Fruit fly (Drosophila melanogaster) whole organism, embryonic: ENCODE data around the gene CG10874.

Experiments
- Atf3 ChIP-seq: fragments of 200-800 bp; sonication (Bioruptor generic); optimal IDR thresholded peaks from 3 replicates; lab custom pipeline; 2016; ENCODE audit warnings: missing biosample characterization, missing genetic modification characterization
- Atf6 ChIP-seq: fragments of 200-800 bp; sonication (Bioruptor generic); IDR thresholded peaks from 2 replicates; pipeline ENCODE4 v1.3.6; 2022; ENCODE audit warnings: missing biosample characterization, missing genetic modification characterization
- B-H1 ChIP-seq: fragments of 200-800 bp; sonication (Bioruptor generic); IDR thresholded peaks from 3 replicates; pipeline ENCODE4 v1.3.6; 2022; ENCODE audit warnings: missing biosample characterization, missing genetic modification characterization
- Blimp-1 ChIP-seq: fragments of 200-800 bp; sonication (Bioruptor generic); optimal IDR thresholded peaks from 3 replicates; lab custom pipeline; 2018; ENCODE audit warnings: missing biosample characterization, missing genetic modification characterization, mild to moderate bottlenecking, moderate library complexity, missing genetic modification reagents
- CG11093 ChIP-seq: fragments of 200-800 bp; sonication (Bioruptor generic); IDR thresholded peaks from 3 replicates; pipeline ENCODE4 v1.3.6; 2022; ENCODE audit warnings: missing biosample characterization, missing genetic modification characterization
- CG13287 ChIP-seq: fragments of 200-800 bp; sonication (Bioruptor generic); IDR thresholded peaks from 2 replicates; pipeline ENCODE4 v1.3.6; 2022; ENCODE audit warnings: missing biosample characterization, missing genetic modification characterization; ENCODE audit not compliant: partially characterized antibody
- CG13775 ChIP-seq: fragments of 200-800 bp; sonication (Bioruptor generic); optimal IDR thresholded peaks from 3 replicates; lab custom pipeline; 2017; ENCODE audit warnings: missing biosample characterization, mild to moderate bottlenecking, missing genetic modification characterization
- CG14014 ChIP-seq: fragments of 200-800 bp; sonication (Bioruptor generic); IDR thresholded peaks from 2 replicates; pipeline ENCODE4 v1.3.6; 2022; ENCODE audit warnings: missing biosample characterization, missing genetic modification characterization
- CG14667 ChIP-seq: fragments of 200-800 bp; sonication (Bioruptor generic); IDR thresholded peaks from 2 replicates; pipeline ENCODE4 v1.3.6; 2022; ENCODE audit warnings: missing biosample characterization, missing genetic modification characterization
- CG17385 ChIP-seq: fragments of 200-800 bp; sonication (Bioruptor generic); optimal IDR thresholded peaks from 3 replicates; lab custom pipeline; 2018; ENCODE audit warnings: missing biosample characterization, mild to moderate bottlenecking, missing genetic modification characterization
- CG18476 ChIP-seq: fragments of 200-800 bp; sonication (Bioruptor generic); optimal IDR thresholded peaks from 2 replicates; lab custom pipeline; 2016; ENCODE audit warnings: missing biosample characterization, mild to moderate bottlenecking, missing genetic modification characterization
- CG2889 ChIP-seq: fragments of 200-800 bp; sonication (Bioruptor generic); IDR thresholded peaks from 3 replicates; pipeline ENCODE4 v1.3.6; 2022; ENCODE audit warnings: missing biosample characterization, missing genetic modification characterization
- CG3065 ChIP-seq: fragments of 200-800 bp; sonication (Bioruptor generic); optimal IDR thresholded peaks from 2 replicates; lab custom pipeline; 2016; ENCODE audit warnings: missing biosample characterization, missing genetic modification characterization
- CG32772 ChIP-seq: fragments of 200-800 bp; sonication (Bioruptor generic); IDR thresholded peaks from 2 replicates; pipeline ENCODE4 v1.3.6; 2022; ENCODE audit warnings: missing biosample characterization, missing genetic modification characterization
- CG33557 ChIP-seq: fragments of 200-800 bp; sonication (Bioruptor generic); optimal IDR thresholded peaks from 2 replicates; lab custom pipeline; 2019; ENCODE audit warnings: missing biosample characterization, mild to moderate bottlenecking, missing genetic modification characterization, moderate library complexity
- CG4424 ChIP-seq: fragments of 200-800 bp; sonication (Bioruptor generic); optimal IDR thresholded peaks from 3 replicates; lab custom pipeline; 2016; ENCODE audit warnings: missing biosample characterization, missing genetic modification characterization
- CG4820 ChIP-seq: fragments of 200-800 bp; sonication (Bioruptor generic); optimal IDR thresholded peaks from 3 replicates; lab custom pipeline; 2016; ENCODE audit warnings: missing biosample characterization, missing genetic modification characterization
- CG5180 ChIP-seq: fragments of 200-800 bp; sonication (Bioruptor generic); optimal IDR thresholded peaks from 3 replicates; lab custom pipeline; 2017; ENCODE audit warnings: missing biosample characterization, missing genetic modification characterization, mild to moderate bottlenecking, moderate library complexity, missing genetic modification reagents
- CG5245 ChIP-seq: fragments of 200-800 bp; sonication (Bioruptor generic); optimal IDR thresholded peaks from 3 replicates; lab custom pipeline; 2016; ENCODE audit warnings: missing biosample characterization, missing genetic modification characterization
- CG6254 ChIP-seq: fragments of 200-800 bp; sonication (Bioruptor generic); optimal IDR thresholded peaks from 3 replicates; lab custom pipeline; 2017; ENCODE audit warnings: mild to moderate bottlenecking, missing biosample characterization, missing genetic modification reagents, missing genetic modification characterization
- CG7987 ChIP-seq: fragments of 200-800 bp; sonication (Bioruptor generic); optimal IDR thresholded peaks from 2 replicates; lab custom pipeline; 2018; ENCODE audit warnings: missing biosample characterization, mild to moderate bottlenecking, missing genetic modification characterization, moderate library complexity
- CG9437 ChIP-seq: fragments of 200-800 bp; sonication (Bioruptor generic); optimal IDR thresholded peaks from 2 replicates; lab custom pipeline; 2018; ENCODE audit warnings: missing biosample characterization, mild to moderate bottlenecking, missing genetic modification characterization
- CG9932 ChIP-seq: fragments of 200-800 bp; sonication (Bioruptor generic); IDR thresholded peaks from 2 replicates; pipeline ENCODE4 v1.3.6; 2022; ENCODE audit warnings: missing biosample characterization, missing genetic modification characterization
- Camta ChIP-seq: fragments of 200-800 bp; sonication (Bioruptor generic); optimal IDR thresholded peaks from 2 replicates; lab custom pipeline; 2016; ENCODE audit warnings: missing biosample characterization, missing genetic modification characterization
- D19A ChIP-seq: fragments of 200-800 bp; optimal IDR thresholded peaks from 3 replicates; lab custom pipeline; 2019; ENCODE audit warnings: missing biosample characterization, mild to moderate bottlenecking, missing genetic modification characterization, moderate library complexity
- Drgx ChIP-seq: fragments of 200-800 bp; sonication (Bioruptor generic); IDR thresholded peaks from 2 replicates; pipeline ENCODE4 v1.3.6; 2022; ENCODE audit warnings: missing biosample characterization, missing genetic modification characterization
- E2f1 ChIP-seq: fragments of 200-800 bp; sonication (Bioruptor generic); IDR thresholded peaks from 2 replicates; pipeline ENCODE4 v1.3.6; 2022; ENCODE audit warnings: missing biosample characterization, missing genetic modification characterization
- Fer3 ChIP-seq: fragments of 200-800 bp; sonication (Bioruptor generic); optimal IDR thresholded peaks from 2 replicates; lab custom pipeline; 2018; ENCODE audit warnings: missing biosample characterization, mild to moderate bottlenecking, missing genetic modification characterization, moderate library complexity
- Gug ChIP-seq: fragments of 200-800 bp; sonication (Bioruptor generic); IDR thresholded peaks from 4 replicates; pipeline ENCODE4 v1.3.6; 2022; ENCODE audit warnings: missing biosample characterization, missing genetic modification characterization
- HLH3B ChIP-seq: fragments of 200-800 bp; sonication (Bioruptor generic); IDR thresholded peaks from 2 replicates; pipeline ENCODE4 v1.3.6; 2022; ENCODE audit warnings: missing biosample characterization, missing genetic modification characterization
- Hr78 ChIP-seq, 2 experiments: fragments of 200-800 bp in 1 of 2; fragments of >200 bp in 1 of 2; sonication (Bioruptor generic) in 1 of 2; optimal IDR thresholded peaks; 2 replicates each; lab custom pipeline; 2017 to 2019; ENCODE audit warnings: missing biosample characterization in 2 of 2, missing genetic modification characterization in 2 of 2, mild to moderate bottlenecking in 1 of 2, moderate library complexity in 1 of 2
- Ssrp ChIP-seq: fragments of 200-800 bp; sonication (Bioruptor generic); optimal IDR thresholded peaks from 2 replicates; lab custom pipeline; 2018; ENCODE audit warnings: missing biosample characterization, mild to moderate bottlenecking, missing genetic modification characterization, moderate library complexity
- TFAM ChIP-seq: fragments of 200-800 bp; sonication (Bioruptor generic); optimal IDR thresholded peaks from 2 replicates; lab custom pipeline; 2017; ENCODE audit warnings: missing biosample characterization, missing genetic modification characterization, inconsistent platforms
- ash1 ChIP-seq: fragments of 200-800 bp; sonication (Bioruptor generic); optimal IDR thresholded peaks from 2 replicates; lab custom pipeline; 2018; ENCODE audit warnings: missing biosample characterization, mild to moderate bottlenecking, missing genetic modification characterization
- da ChIP-seq: fragments of 200-800 bp; sonication (Bioruptor generic); optimal IDR thresholded peaks from 2 replicates; lab custom pipeline; 2016; ENCODE audit warnings: missing biosample characterization, missing genetic modification characterization
- dpn ChIP-seq, 2 experiments: fragments of 200-800 bp; sonication (Bioruptor generic); optimal IDR thresholded peaks; 3 replicates each; lab custom pipeline; 2016; ENCODE audit warnings: missing biosample characterization in 2 of 2, missing genetic modification characterization in 2 of 2
- ems ChIP-seq: fragments of 200-800 bp; sonication (Bioruptor generic); optimal IDR thresholded peaks from 3 replicates; lab custom pipeline; 2016; ENCODE audit warnings: missing biosample characterization, missing genetic modification characterization
- ham ChIP-seq: fragments of 200-800 bp; sonication (Bioruptor generic); IDR thresholded peaks from 2 replicates; pipeline ENCODE4 v1.3.6; 2022; ENCODE audit warnings: missing biosample characterization, missing genetic modification characterization
- jumu ChIP-seq: fragments of 200-800 bp; sonication (Bioruptor generic); optimal IDR thresholded peaks from 3 replicates; lab custom pipeline; 2016; ENCODE audit warnings: missing biosample characterization, missing genetic modification characterization
- kni ChIP-seq: fragments of 200-800 bp; sonication (Bioruptor generic); optimal IDR thresholded peaks from 3 replicates; lab custom pipeline; 2017; ENCODE audit warnings: mild to moderate bottlenecking, missing biosample characterization, missing genetic modification reagents, missing genetic modification characterization
- lola ChIP-seq, 3 experiments: fragments of >200 bp in 2 of 3; fragments of 200-800 bp in 1 of 3; sonication (Bioruptor generic) in 1 of 3; optimal IDR thresholded peaks; 2 replicates each; lab custom pipeline; 2017 to 2019; ENCODE audit warnings: missing biosample characterization in 3 of 3, missing genetic modification characterization in 3 of 3, mild to moderate bottlenecking in 1 of 3, moderate library complexity in 1 of 3
- mam ChIP-seq: fragments of 200-800 bp; sonication (Bioruptor generic); optimal IDR thresholded peaks from 3 replicates; lab custom pipeline; 2016; ENCODE audit warnings: missing biosample characterization, missing genetic modification characterization
- odd ChIP-seq: fragments of 200-800 bp; sonication (Bioruptor generic); optimal IDR thresholded peaks from 2 replicates; lab custom pipeline; 2017; ENCODE audit warnings: missing biosample characterization, mild to moderate bottlenecking, missing genetic modification characterization
- pum ChIP-seq: fragments of 200-800 bp; sonication (Bioruptor generic); optimal IDR thresholded peaks from 2 replicates; lab custom pipeline; 2016; ENCODE audit warnings: missing biosample characterization, missing genetic modification characterization
- slou ChIP-seq: fragments of 200-800 bp; sonication (Bioruptor generic); optimal IDR thresholded peaks from 3 replicates; lab custom pipeline; 2016; ENCODE audit warnings: missing biosample characterization, missing genetic modification characterization
- stwl ChIP-seq: fragments of 200-800 bp; sonication (Bioruptor generic); optimal IDR thresholded peaks from 3 replicates; lab custom pipeline; 2018; ENCODE audit warnings: missing biosample characterization, mild to moderate bottlenecking, missing genetic modification characterization, moderate library complexity
- sug ChIP-seq: fragments of 200-800 bp; optimal IDR thresholded peaks from 2 replicates; lab custom pipeline; 2019; ENCODE audit warnings: missing biosample characterization, mild to moderate bottlenecking, missing genetic modification characterization, moderate library complexity
- trem ChIP-seq: fragments of 200-800 bp; optimal IDR thresholded peaks from 3 replicates; lab custom pipeline; 2019; ENCODE audit warnings: missing biosample characterization, mild to moderate bottlenecking, missing genetic modification characterization, moderate library complexity
- tup ChIP-seq: fragments of 200-800 bp; sonication (Bioruptor generic); optimal IDR thresholded peaks from 2 replicates; lab custom pipeline; 2016; ENCODE audit warnings: missing biosample characterization, mild to moderate bottlenecking, missing genetic modification characterization, moderate library complexity
- z ChIP-seq: fragments of 200-800 bp; sonication (Bioruptor generic); IDR thresholded peaks from 3 replicates; pipeline ENCODE4 v1.3.6; 2022; ENCODE audit warnings: missing biosample characterization, missing genetic modification characterization

Gene CG10874

dm6 chr2L:2189100-2189499, 3.1 kb downstream of the CG10874 start (continued):
- TF ChIP-seq CG13287 (no peak), ash1 (GFP tag; lab: Kevin White, UChicago) (no peak), stwl (tag; lab: Kevin White, UChicago) (peak; percentile 32), B-H1 (GFP tag; lab: Robert Waterston, UW) (peak; percentile 35; the same call in 1 of the 3 replicates), odd (GFP tag; lab: Kevin White, UChicago) (peak; percentile 37), HLH3B (GFP tag; lab: Robert Waterston, UW) (peak; percentile 51; the same call in 1 of the 2 replicates), CG18476 (GFP tag; lab: Kevin White, UChicago) (peak; percentile 40), CG14667 (peak; percentile 52; the same call in 1 of the 2 replicates), CG33557 (GFP tag; lab: Kevin White, UChicago) (peak; percentile 86), z (no peak), CG7987 (GFP tag; lab: Kevin White, UChicago) (no peak), Drgx (peak; percentile 19; the same call in 1 of the 2 replicates), CG2889 (GFP tag; lab: Robert Waterston, UW) (no peak), mam (no peak), dpn (GFP tag; optimal IDR thresholded peaks at IDR 0.05; lab: Kevin White, UChicago) (peak; percentile 28 to 68), CG5180 (GFP tag; lab: Kevin White, UChicago) (peak; percentile 11), kni (GFP tag; lab: Kevin White, UChicago) (peak; percentile 68), slou (no peak), E2f1 (GFP tag; lab: Robert Waterston, UW) (peak; percentile 46; the same call in 1 of the 2 replicates), D19A (tag; lab: Kevin White, UChicago) (peak; percentile 74), Blimp-1 (peak; percentile 87), Fer3 (no peak), CG13775 (peak; percentile 75), ham (GFP tag; lab: Robert Waterston, UW) (no peak), Atf6 (GFP tag; lab: Robert Waterston, UW) (no peak), CG6254 (GFP tag; lab: Kevin White, UChicago) (peak; percentile 72), trem (tag; lab: Kevin White, UChicago) (peak; percentile 75), CG32772 (peak; percentile 61; the same call in 1 of the 2 replicates), CG11093 (GFP tag; lab: Robert Waterston, UW) (0 out of 3 replicates have a peak, but pooled peaks have one; percentile 39), lola (GFP tag; optimal IDR thresholded peaks at IDR 0.05; lab: Kevin White, UChicago) (peak in 1 of 3 experiments; percentile 89), Atf3 (GFP tag; lab: Kevin White, UChicago) (peak; percentile 60), Gug (peak; percentile 55; the same call in 2 of the 4 replicates), da (GFP tag; lab: Kevin White, UChicago) (no peak), CG17385 (GFP tag; lab: Kevin White, UChicago) (peak; percentile 17), Ssrp (tag; lab: Kevin White, UChicago) (peak; percentile 77), CG14014 (no peak), CG3065 (GFP tag; lab: Kevin White, UChicago) (peak; percentile 62), tup (peak; percentile 14), CG4820 (GFP tag; lab: Kevin White, UChicago) (peak; percentile 81), ems (GFP tag; lab: Kevin White, UChicago) (peak; percentile 13), jumu (GFP tag; lab: Kevin White, UChicago) (peak; percentile 59), Camta (GFP tag; lab: Kevin White, UChicago) (peak; percentile 57), CG9437 (GFP tag; lab: Kevin White, UChicago) (no peak), pum (GFP tag; lab: Kevin White, UChicago) (peak; percentile 58), CG5245 (GFP tag; lab: Kevin White, UChicago) (peak; percentile 65), TFAM (GFP tag; lab: Kevin White, UChicago) (no peak), CG4424 (GFP tag; lab: Kevin White, UChicago) (peak; percentile 79), sug (tag; lab: Kevin White, UChicago) (no peak), Hr78 (GFP tag; optimal IDR thresholded peaks at IDR 0.05; lab: Kevin White, UChicago) (peak in 1 of 2 experiments; percentile 15), CG9932 (GFP tag; lab: Robert Waterston, UW) (no peak)
